Fruit fly (Drosophila melanogaster): Measurements from ENCODE around the gene CG8492.
A peak's percentile ranks its signal among the peaks of the same experiment; 100 is the strongest.

Gene CG8492

DNA sequence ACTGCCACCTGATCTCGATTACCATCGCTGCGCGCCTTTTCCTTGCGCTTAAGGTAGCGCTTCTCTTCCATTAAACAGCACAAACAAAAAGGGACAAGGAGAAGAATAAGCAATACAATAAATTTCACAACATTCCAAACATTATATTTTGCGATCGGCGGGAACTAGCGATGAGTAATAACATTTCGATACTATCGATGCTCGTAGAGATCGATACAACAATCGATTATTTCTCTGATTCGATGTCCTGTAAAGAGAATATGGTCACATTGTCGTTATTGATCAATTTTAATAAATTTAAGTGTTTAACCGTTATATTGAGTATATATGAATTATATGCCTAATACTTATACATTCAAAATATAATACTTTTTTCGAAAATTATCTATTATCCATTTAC lies 5.7 kb downstream of the CG8492 start, which contains the start of gene CG7457:
TSS of gene CG7457 (minus strand) at position 189 of the 400 bp plus-strand sequence.
- no peak for TF ChIP-seq CG9948 (tag; optimal IDR thresholded peaks at IDR 0.05)
- TF ChIP-seq Pif1A (GFP tag; optimal IDR thresholded peaks at IDR 0.05) = no peak

DNA sequence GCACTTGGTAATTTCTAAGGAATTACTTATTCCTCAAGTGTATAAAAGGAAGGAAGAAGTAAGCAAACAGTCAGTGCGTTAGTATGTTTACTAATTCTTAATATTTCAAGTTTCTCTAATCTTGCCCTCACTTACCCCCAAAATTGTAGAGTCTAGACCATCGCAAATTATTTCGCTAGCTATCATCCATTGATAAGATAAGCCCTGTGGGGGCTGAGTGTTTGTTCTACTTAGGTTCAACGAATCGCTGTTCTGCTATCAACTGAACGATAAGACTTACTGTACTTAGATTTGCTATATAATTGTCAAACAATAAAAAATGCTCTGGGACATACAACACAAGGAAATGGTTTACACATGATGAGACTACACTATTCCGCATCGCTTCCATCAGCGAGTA lies 10.5 kb downstream of the CG8492 start:
- peak; percentile 18 for TF ChIP-seq EcR (GFP tag; optimal IDR thresholded peaks at IDR 0.05)
- TF ChIP-seq Pif1A (GFP tag; optimal IDR thresholded peaks at IDR 0.05) = no peak

- TF ChIP-seq CG13204 (GFP tag; optimal IDR thresholded peaks at IDR 0.05) = no peak
- no peak for TF ChIP-seq Pif1A (GFP tag; optimal IDR thresholded peaks at IDR 0.05)
- no peak for TF ChIP-seq CG8159 (tag; optimal IDR thresholded peaks at IDR 0.05)
- TF ChIP-seq CG15710 (tag; optimal IDR thresholded peaks at IDR 0.05) = no peak
- TF ChIP-seq rn (GFP tag; IDR thresholded peaks at IDR 0.05) = no peak
- no peak for TF ChIP-seq CG4496 (GFP tag; IDR thresholded peaks at IDR 0.05)
- TF ChIP-seq CG17806 (tag; optimal IDR thresholded peaks at IDR 0.05) = no peak
- no peak for TF ChIP-seq EcR (GFP tag; optimal IDR thresholded peaks at IDR 0.05)
- TF ChIP-seq CG34367 (tag; optimal IDR thresholded peaks at IDR 0.05) = no peak
- no peak for TF ChIP-seq CG14655 (GFP tag; optimal IDR thresholded peaks at IDR 0.05)
- no peak for TF ChIP-seq Snoo (tag; optimal IDR thresholded peaks at IDR 0.05)
These were observed 12.6 kb downstream of the CG8492 start for dm6 chr3L:7719418-7719789.

dm6 chr3L:7718561-7719417 lies 13.2 kb downstream of the CG8492 start, which contains the start of gene Mcad:
Mcad (plus strand) TSS chr3L:7719350.
- peak; percentile 96 for TF ChIP-seq CG8301 (tag; optimal IDR thresholded peaks at IDR 0.05)
- peak; percentile 98 for TF ChIP-seq fd96Ca (GFP tag; IDR thresholded peaks at IDR 0.05)
- peak; percentile 97 for TF ChIP-seq Snoo (tag; optimal IDR thresholded peaks at IDR 0.05)
- peak; percentile 90 for TF ChIP-seq CG17806 (tag; optimal IDR thresholded peaks at IDR 0.05)
- peak; percentile 94 for TF ChIP-seq CG32121 (GFP tag; IDR thresholded peaks at IDR 0.05)
- TF ChIP-seq Ets98B (GFP tag; IDR thresholded peaks at IDR 0.05) = peak; percentile 88
- peak; percentile 72 for TF ChIP-seq EcR (GFP tag; optimal IDR thresholded peaks at IDR 0.05)
- TF ChIP-seq rn (GFP tag; IDR thresholded peaks at IDR 0.05) = peak; percentile 82
- peak; percentile 89 for TF ChIP-seq CG12605 (GFP tag; IDR thresholded peaks at IDR 0.05)
- peak; percentile 96 for TF ChIP-seq Pif1A (GFP tag; optimal IDR thresholded peaks at IDR 0.05)
- peak; percentile 96 for TF ChIP-seq CG15710 (tag; optimal IDR thresholded peaks at IDR 0.05)
- peak; percentile 96 for TF ChIP-seq CG8159 (tag; optimal IDR thresholded peaks at IDR 0.05)
- peak; percentile 94 for TF ChIP-seq CG4496 (GFP tag; IDR thresholded peaks at IDR 0.05)
- TF ChIP-seq CG14655 (GFP tag; optimal IDR thresholded peaks at IDR 0.05) = peak; percentile 98
- peak; percentile 93 for TF ChIP-seq gl (tag; optimal IDR thresholded peaks at IDR 0.05)
- TF ChIP-seq CG9948 (tag; optimal IDR thresholded peaks at IDR 0.05) = peak; percentile 93
- peak; percentile 76 for TF ChIP-seq D1 (tag; optimal IDR thresholded peaks at IDR 0.05)
- TF ChIP-seq CG13204 (GFP tag; optimal IDR thresholded peaks at IDR 0.05) = peak; percentile 92
- peak; percentile 93 for TF ChIP-seq CG34367 (tag; optimal IDR thresholded peaks at IDR 0.05)
- TF ChIP-seq CG10348 (GFP tag; IDR thresholded peaks at IDR 0.05) = peak; percentile 82
- peak; percentile 97 for TF ChIP-seq Pif1B (GFP tag; optimal IDR thresholded peaks at IDR 0.05)

DNA sequence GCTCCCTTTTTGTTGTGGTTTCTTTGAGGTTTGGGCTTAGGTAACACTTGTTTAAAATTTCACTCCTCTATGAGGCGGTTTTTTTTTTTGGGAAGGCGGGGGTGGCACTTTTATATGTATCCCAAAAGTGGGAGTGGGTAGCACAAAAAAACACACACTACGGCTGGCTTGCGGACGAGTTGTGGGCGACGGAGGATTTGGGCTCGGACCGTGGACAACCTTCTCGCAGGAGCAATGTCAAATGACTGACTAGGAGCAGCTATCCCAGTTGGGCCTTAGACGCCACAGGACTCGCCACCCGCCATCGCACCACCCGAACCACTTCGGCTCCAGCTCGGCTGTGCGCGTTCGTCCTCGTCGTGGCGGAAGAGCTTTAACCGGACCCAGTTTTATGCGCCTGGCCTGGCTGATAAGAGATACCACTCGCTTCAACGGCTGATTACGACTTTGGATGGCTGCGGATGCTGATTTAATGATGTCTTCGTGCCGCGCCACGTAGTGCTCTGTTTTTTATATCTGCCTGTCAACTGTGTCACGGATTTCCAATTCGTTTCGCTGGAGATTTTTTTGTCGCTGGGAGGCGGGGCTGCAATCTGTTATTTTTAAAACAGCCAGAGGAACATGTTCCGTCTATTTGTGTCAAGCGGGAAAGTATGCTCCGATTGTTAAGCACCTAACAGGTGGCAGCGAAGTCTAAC lies 14.0 kb downstream of the CG8492 start, which contains the start of gene Ank2:
TSS of gene Ank2 (minus strand) at position 533 of the 698 bp plus-strand sequence.
- TF ChIP-seq Pif1B (GFP tag; optimal IDR thresholded peaks at IDR 0.05) (no peak), CG12605 (GFP tag; IDR thresholded peaks at IDR 0.05) (no peak), CG9948 (tag; optimal IDR thresholded peaks at IDR 0.05) (no peak), CG17806 (tag; optimal IDR thresholded peaks at IDR 0.05) (no peak), CG34367 (tag; optimal IDR thresholded peaks at IDR 0.05) (no peak), Snoo (tag; optimal IDR thresholded peaks at IDR 0.05) (no peak), CG8301 (tag; optimal IDR thresholded peaks at IDR 0.05) (no peak), CG32121 (GFP tag; IDR thresholded peaks at IDR 0.05) (no peak), CG13204 (GFP tag; optimal IDR thresholded peaks at IDR 0.05) (no peak), EcR (GFP tag; optimal IDR thresholded peaks at IDR 0.05) (no peak), CG14655 (GFP tag; optimal IDR thresholded peaks at IDR 0.05) (no peak)

dm6 chr3L:7714301-7714946 lies 17.6 kb downstream of the CG8492 start:
- TF ChIP-seq CG13204 (GFP tag; optimal IDR thresholded peaks at IDR 0.05) (no peak), Pif1B (GFP tag; optimal IDR thresholded peaks at IDR 0.05) (no peak), CG9948 (tag; optimal IDR thresholded peaks at IDR 0.05) (no peak), CG12605 (GFP tag; IDR thresholded peaks at IDR 0.05) (peak; percentile 82), CG8159 (tag; optimal IDR thresholded peaks at IDR 0.05) (no peak), CG17806 (tag; optimal IDR thresholded peaks at IDR 0.05) (no peak)
